Fruit fly (Drosophila melanogaster) whole organism, adult: ENCODE data around the gene CG15822.

Experiments
- CG12768 ChIP-seq: fragments of 200-800 bp; sonication (Bioruptor generic); optimal IDR thresholded peaks from 2 replicates; lab custom pipeline; 2017; ENCODE audit warnings: missing biosample characterization, missing genetic modification characterization, mild to moderate bottlenecking, moderate library complexity, missing genetic modification reagents
- CG14711 ChIP-seq: fragments of 200-800 bp; sonication (Bioruptor generic); optimal IDR thresholded peaks from 2 replicates; lab custom pipeline; 2018; ENCODE audit warnings: missing biosample characterization, mild to moderate bottlenecking, missing genetic modification characterization, moderate library complexity
- CG1620 ChIP-seq: fragments of 200-800 bp; sonication (Bioruptor generic); optimal IDR thresholded peaks from 2 replicates; lab custom pipeline; 2016; ENCODE audit warnings: missing biosample characterization, missing genetic modification characterization
- CG7045 ChIP-seq: fragments of 200-800 bp; sonication (Bioruptor generic); optimal IDR thresholded peaks from 2 replicates; lab custom pipeline; 2017; ENCODE audit warnings: missing biosample characterization, mild to moderate bottlenecking, missing genetic modification characterization
- CG7101 ChIP-seq: fragments of 200-800 bp; sonication (Bioruptor generic); optimal IDR thresholded peaks from 2 replicates; lab custom pipeline; 2018; ENCODE audit warnings: missing biosample characterization, mild to moderate bottlenecking, missing genetic modification characterization, moderate library complexity
- Crg-1 ChIP-seq: fragments of 200-800 bp; sonication (Bioruptor generic); optimal IDR thresholded peaks from 2 replicates; lab custom pipeline; 2016; ENCODE audit warnings: missing biosample characterization, missing genetic modification characterization
- Mnt ChIP-seq: fragments of 200-800 bp; sonication (Bioruptor generic); optimal IDR thresholded peaks from 2 replicates; lab custom pipeline; 2016; ENCODE audit warnings: missing biosample characterization, mild to moderate bottlenecking, missing genetic modification characterization
- cnc ChIP-seq, 2 experiments: fragments of >200 bp; optimal IDR thresholded peaks; 2 replicates each; lab custom pipeline; 2017
- ovo ChIP-seq: fragments of 200-800 bp; sonication (Bioruptor generic); optimal IDR thresholded peaks from 2 replicates; lab custom pipeline; 2016; ENCODE audit warnings: missing biosample characterization, missing genetic modification characterization

dm6 chr3L:2158689-2159310, 4.9 kb downstream of the CG15822 start:
- TF ChIP-seq CG12768 (GFP tag; lab: Kevin White, UChicago) (no peak), CG14711 (no peak), CG7045 (GFP tag; lab: Kevin White, UChicago) (no peak), CG7101 (no peak), ovo (GFP tag; lab: Kevin White, UChicago) (no peak), Crg-1 (GFP tag; lab: Kevin White, UChicago) (no peak), CG1620 (GFP tag; lab: Kevin White, UChicago) (no peak), cnc (optimal IDR thresholded peaks at IDR 0.05; lab: Kevin White, UChicago) (no peak), Mnt (GFP tag; lab: Kevin White, UChicago) (no peak)
